Worm (Caenorhabditis elegans): Measurements from ENCODE around the gene Y71H2AL.4.
A peak's percentile ranks its signal among the peaks of the same experiment; 100 is the strongest.

Gene Y71H2AL.4

DNA sequence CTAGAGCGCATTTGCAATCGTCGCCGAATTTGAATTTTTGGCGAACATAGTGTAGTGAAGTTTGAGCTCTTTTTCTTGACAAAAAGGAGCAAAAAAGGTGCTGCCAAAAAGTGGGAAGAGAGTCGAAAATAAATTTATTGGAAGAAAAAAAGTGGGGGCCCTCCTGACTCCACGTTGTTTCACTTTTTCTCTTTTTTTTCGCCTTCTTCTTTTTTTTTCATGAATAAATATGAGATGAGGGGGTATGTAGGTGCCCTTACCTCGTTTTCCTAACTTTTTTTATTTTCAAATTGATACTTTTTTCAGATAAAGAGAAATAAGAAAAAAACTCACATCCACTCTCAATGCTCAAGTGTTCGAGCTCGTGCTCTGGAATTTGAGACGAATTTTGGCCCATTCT, at the start of gene Y71H2AL.4, which contains the start of the genes Y71H2AL.2 and pbo-1:
Gene Y71H2AL.4 (plus strand): TSS at position 345 of the 400 bp plus-strand sequence.
Gene Y71H2AL.2 (plus strand): TSS at position 301 of the 400 bp plus-strand sequence.
Gene pbo-1 (minus strand): TSS at position 400 of the 400 bp plus-strand sequence.
- TF ChIP-seq lsy-2 (tag; optimal IDR thresholded peaks at IDR 0.05) (no peak), lin-13 (tag; optimal IDR thresholded peaks at IDR 0.05) (no peak), ces-1 (GFP tag; optimal IDR thresholded peaks at IDR 0.05) (no peak), ham-2 (GFP tag; optimal IDR thresholded peaks at IDR 0.05) (no peak), zip-8 (tag; optimal IDR thresholded peaks at IDR 0.05) (no peak), nhr-237 (tag; optimal IDR thresholded peaks at IDR 0.05) (no peak), mep-1 (tag; optimal IDR thresholded peaks at IDR 0.05) (no peak), ceh-43 (GFP tag; optimal IDR thresholded peaks at IDR 0.05) (no peak), M03D4.4 (tag; optimal IDR thresholded peaks at IDR 0.05) (no peak), cnd-1 (tag; optimal IDR thresholded peaks at IDR 0.05) (no peak), mab-5 (tag; optimal IDR thresholded peaks at IDR 0.05) (no peak), nhr-12 (tag; optimal IDR thresholded peaks at IDR 0.05) (no peak), ceh-83 (GFP tag; optimal IDR thresholded peaks at IDR 0.05) (no peak), sem-2 (GFP tag; optimal IDR thresholded peaks at IDR 0.05) (no peak), hlh-1 (tag; optimal IDR thresholded peaks at IDR 0.05) (no peak), nhr-76 (tag; optimal IDR thresholded peaks at IDR 0.05) (no peak), nhr-28 (tag; optimal IDR thresholded peaks at IDR 0.05) (no peak), unc-39 (tag; optimal IDR thresholded peaks at IDR 0.05) (no peak), lin-32 (GFP tag; optimal IDR thresholded peaks at IDR 0.05) (no peak), blmp-1 (tag; optimal IDR thresholded peaks at IDR 0.05) (no peak)

DNA sequence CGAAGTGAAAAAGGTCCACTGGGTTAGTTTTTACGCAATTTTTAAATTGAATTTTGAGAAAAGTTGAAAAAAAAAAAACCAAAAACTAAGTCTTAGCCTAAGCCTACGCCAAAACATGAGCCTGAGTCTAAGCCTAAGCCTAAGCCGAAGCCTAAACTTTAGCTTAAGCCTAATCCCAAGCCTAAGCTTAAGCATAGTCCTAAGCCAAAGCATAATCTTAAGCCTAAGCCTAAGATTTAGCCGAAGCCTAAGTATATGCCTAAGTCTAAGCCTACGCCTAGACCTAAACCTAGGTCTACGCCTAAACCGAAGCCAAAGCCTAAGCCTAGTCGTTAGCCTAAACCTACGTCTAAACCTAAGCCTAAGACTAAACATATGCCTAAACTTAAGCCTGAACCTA, 44.5 kb upstream of the Y71H2AL.4 start:
- TF ChIP-seq ces-1 (GFP tag; optimal IDR thresholded peaks at IDR 0.05): no peak
- TF ChIP-seq ztf-11 (tag; optimal IDR thresholded peaks at IDR 0.05): no peak
- no peak for TF ChIP-seq nhr-28 (tag; optimal IDR thresholded peaks at IDR 0.05)

DNA sequence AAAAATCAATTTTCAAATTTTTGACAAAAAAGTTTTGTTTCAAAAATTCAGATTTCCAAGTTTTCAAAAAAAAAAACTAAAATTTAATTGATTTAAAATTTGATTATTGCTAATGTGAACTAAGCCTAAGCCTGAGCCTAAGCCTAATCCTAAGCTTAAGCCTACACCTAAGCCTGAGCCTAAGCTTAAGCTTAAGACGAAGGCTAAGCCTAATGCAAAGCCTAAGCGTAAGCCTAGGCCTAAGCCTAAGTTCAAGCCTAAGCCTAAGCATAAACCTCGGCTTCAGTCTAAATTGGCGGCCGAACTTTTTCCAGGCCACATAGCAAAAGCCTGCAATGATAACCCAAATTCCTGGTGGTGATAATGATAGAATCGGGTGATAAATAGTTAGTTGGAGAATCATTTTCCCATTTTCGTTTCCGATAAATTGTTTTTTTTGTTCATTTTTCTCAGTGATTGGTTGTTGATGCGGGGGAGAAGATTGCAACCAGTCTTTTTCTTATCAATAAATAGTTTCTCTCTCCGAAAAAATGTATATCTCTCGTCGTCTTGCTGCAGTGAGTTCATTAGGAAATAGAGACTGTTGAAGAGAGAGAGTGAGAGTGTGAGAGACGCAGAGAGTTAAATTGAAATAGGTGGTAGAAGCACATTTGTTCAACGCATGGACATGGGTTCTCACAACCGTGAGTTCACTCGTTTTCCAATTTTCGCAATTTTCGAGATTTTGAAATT, 38.8 kb upstream of the Y71H2AL.4 start:
- TF ChIP-seq ham-2 (GFP tag; optimal IDR thresholded peaks at IDR 0.05) (peak; percentile 73), ztf-11 (tag; optimal IDR thresholded peaks at IDR 0.05) (no peak), sem-2 (GFP tag; optimal IDR thresholded peaks at IDR 0.05) (no peak)

DNA sequence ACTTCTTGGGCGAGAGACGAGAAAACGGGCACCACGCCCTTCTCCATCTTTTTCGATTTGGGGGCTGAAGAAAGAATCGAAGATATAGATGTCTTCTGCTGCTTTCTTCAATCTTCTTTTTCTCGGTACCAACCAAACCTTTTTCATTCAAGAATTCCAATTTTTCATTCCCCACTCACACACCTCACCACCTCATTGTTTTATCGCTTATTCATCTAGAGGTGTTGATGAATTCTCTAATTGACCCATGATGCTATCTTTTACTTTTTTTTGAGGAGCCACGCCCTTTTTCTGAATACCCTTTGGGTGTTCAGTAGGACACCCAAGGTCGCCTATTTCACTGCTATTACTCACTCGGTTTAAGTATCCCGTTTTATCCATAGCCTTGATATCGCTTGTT, 34.7 kb upstream of the Y71H2AL.4 start:
- no peak for TF ChIP-seq pha-4 (tag; optimal IDR thresholded peaks at IDR 0.05)
- TF ChIP-seq mls-2 (tag; optimal IDR thresholded peaks at IDR 0.05): no peak
- TF ChIP-seq nhr-237 (tag; optimal IDR thresholded peaks at IDR 0.05): no peak
- no peak for TF ChIP-seq zip-8 (tag; optimal IDR thresholded peaks at IDR 0.05)
- no peak for TF ChIP-seq lin-32 (GFP tag; optimal IDR thresholded peaks at IDR 0.05)
- no peak for TF ChIP-seq ces-1 (GFP tag; optimal IDR thresholded peaks at IDR 0.05)
- TF ChIP-seq sem-2 (GFP tag; optimal IDR thresholded peaks at IDR 0.05): no peak
- TF ChIP-seq elt-3 (tag; optimal IDR thresholded peaks at IDR 0.05): no peak
- no peak for TF ChIP-seq hlh-1 (tag; optimal IDR thresholded peaks at IDR 0.05)
- TF ChIP-seq tbx-8 (GFP tag; optimal IDR thresholded peaks at IDR 0.05): no peak
- TF ChIP-seq mep-1 (tag; optimal IDR thresholded peaks at IDR 0.05): no peak
- no peak for TF ChIP-seq M03D4.4 (tag; optimal IDR thresholded peaks at IDR 0.05)
- TF ChIP-seq nhr-76 (tag; optimal IDR thresholded peaks at IDR 0.05): no peak

DNA sequence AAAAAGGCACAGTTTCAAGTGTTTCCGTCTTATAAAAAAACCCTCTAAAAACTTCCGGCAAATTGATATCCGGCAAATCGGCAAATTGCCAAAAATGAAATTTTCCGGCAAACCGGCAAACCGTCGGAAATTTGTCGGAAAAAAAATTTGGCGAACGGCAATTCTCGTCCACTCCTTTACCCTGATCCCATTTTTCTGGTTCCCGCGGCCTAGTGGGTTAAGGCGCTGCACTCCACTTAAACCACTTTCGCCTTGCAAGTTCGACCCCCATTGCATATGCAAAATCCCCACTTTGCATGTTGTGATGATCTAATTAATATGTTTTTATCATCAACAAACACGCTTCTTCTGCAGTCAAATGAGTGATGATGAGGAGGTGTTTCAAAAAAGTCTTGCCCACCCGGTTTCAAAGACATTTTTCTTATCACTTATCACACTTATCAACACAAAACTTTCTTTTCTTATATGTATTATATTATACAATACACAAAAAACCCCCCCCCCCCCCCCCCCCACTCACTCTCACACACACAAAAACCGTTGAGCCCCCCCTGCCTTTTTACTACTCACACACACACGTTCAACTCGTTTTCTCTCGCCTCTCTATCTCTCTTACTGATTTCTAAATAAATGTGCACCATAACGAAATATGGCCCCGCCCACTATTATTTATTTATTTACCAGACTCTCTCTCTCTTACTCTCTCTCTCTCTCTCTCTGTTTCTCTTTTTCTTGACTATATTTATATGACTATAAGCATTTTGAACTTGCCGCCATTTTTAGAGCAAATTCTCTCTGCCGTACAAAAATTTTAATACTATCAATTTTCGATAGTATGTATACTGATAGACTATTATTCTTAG, 33.3 kb upstream of the Y71H2AL.4 start:
- TF ChIP-seq elt-3 (tag; optimal IDR thresholded peaks at IDR 0.05) (no peak), drap-1 (GFP tag; optimal IDR thresholded peaks at IDR 0.05) (no peak), ceh-39 (tag; optimal IDR thresholded peaks at IDR 0.05) (no peak)

DNA sequence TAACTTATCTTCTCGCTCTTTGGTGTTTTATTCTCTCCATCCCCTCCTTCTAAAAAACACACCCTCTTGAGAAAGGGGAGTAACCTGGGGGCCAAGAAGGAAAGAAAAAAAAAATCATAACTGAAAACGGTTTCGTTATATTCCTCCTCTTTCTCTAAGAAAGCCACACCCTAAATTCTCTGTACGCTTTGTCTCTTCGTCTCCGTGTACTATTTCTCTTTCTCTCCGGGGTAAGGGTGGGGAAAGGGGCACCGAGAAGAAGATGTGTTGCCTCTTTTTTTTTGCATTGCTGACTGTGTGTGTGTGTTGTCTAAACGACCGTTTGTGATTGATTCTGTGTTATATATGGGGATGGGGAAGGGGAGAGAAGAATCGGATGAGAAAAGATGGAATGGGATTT, 30.0 kb upstream of the Y71H2AL.4 start:
- TF ChIP-seq tbx-8 (GFP tag; optimal IDR thresholded peaks at IDR 0.05): no peak
- no peak for TF ChIP-seq nhr-12 (tag; optimal IDR thresholded peaks at IDR 0.05)
- TF ChIP-seq nhr-237 (tag; optimal IDR thresholded peaks at IDR 0.05): no peak
- TF ChIP-seq ceh-43 (GFP tag; optimal IDR thresholded peaks at IDR 0.05): no peak
- no peak for TF ChIP-seq ceh-83 (GFP tag; optimal IDR thresholded peaks at IDR 0.05)
- TF ChIP-seq drap-1 (GFP tag; optimal IDR thresholded peaks at IDR 0.05): no peak
- TF ChIP-seq lin-32 (GFP tag; optimal IDR thresholded peaks at IDR 0.05): no peak
